Worm (Caenorhabditis elegans): ENCODE data around the gene Y39A1A.31.

The Y39A1A.31 gene

ce11 chrIII:10706972-10707438 is 18.0 kb upstream of the Y39A1A.31 start, which contains the start of the genes Y39A1A.21 and Y39A1A.22:
Gene Y39A1A.21 (minus strand): TSS chrIII:10707022.
Gene Y39A1A.22 (minus strand): TSS chrIII:10707028.
- no peak for TF ChIP-seq unc-62 (GFP tag; optimal IDR thresholded peaks at IDR 0.05)

- TF ChIP-seq unc-62 (GFP tag; optimal IDR thresholded peaks at IDR 0.05) = no peak
These were observed 17.5 kb upstream of the Y39A1A.31 start for ce11 chrIII:10706481-10706880.

ce11 chrIII:10704499-10704898 is 15.5 kb upstream of the Y39A1A.31 start:
- TF ChIP-seq unc-62 (GFP tag; optimal IDR thresholded peaks at IDR 0.05) = no peak

- no peak for TF ChIP-seq unc-62 (GFP tag; optimal IDR thresholded peaks at IDR 0.05)
These were observed 14.9 kb upstream of the Y39A1A.31 start for ce11 chrIII:10703833-10704232.

- no peak for TF ChIP-seq unc-62 (GFP tag; optimal IDR thresholded peaks at IDR 0.05)
These were observed 13.8 kb upstream of the Y39A1A.31 start for ce11 chrIII:10702805-10703204.

ce11 chrIII:10700460-10700859 is 11.5 kb upstream of the Y39A1A.31 start, which contains the start of gene Y39A1A.20:
Gene Y39A1A.20 (minus strand): TSS chrIII:10700560.
- TF ChIP-seq unc-62 (GFP tag; optimal IDR thresholded peaks at IDR 0.05) = no peak

ce11 chrIII:10694294-10694693 is 5.3 kb upstream of the Y39A1A.31 start, which contains the start of the genes Y39A1A.18 and fmo-3:
Gene Y39A1A.18 (minus strand): TSS chrIII:10694485.
Gene fmo-3 (plus strand): TSS chrIII:10694681.
- no peak for TF ChIP-seq unc-62 (GFP tag; optimal IDR thresholded peaks at IDR 0.05)

ce11 chrIII:10691019-10691418 is 2.1 kb upstream of the Y39A1A.31 start, which contains the start of gene Y39A1A.17:
Gene Y39A1A.17 (minus strand): TSS chrIII:10691119.
- TF ChIP-seq unc-62 (GFP tag; optimal IDR thresholded peaks at IDR 0.05) = no peak

ce11 chrIII:10678971-10679370 is 10.0 kb downstream of the Y39A1A.31 start, which contains the start of gene Y39A1A.16:
Gene Y39A1A.16 (plus strand): TSS chrIII:10679271.
- TF ChIP-seq unc-62 (GFP tag; optimal IDR thresholded peaks at IDR 0.05) = no peak

ce11 chrIII:10671894-10672293 is 17.1 kb downstream of the Y39A1A.31 start:
- no peak for TF ChIP-seq unc-62 (GFP tag; optimal IDR thresholded peaks at IDR 0.05)

ce11 chrIII:10666640-10667039 is 22.3 kb downstream of the Y39A1A.31 start:
- TF ChIP-seq unc-62 (GFP tag; optimal IDR thresholded peaks at IDR 0.05) = no peak

ce11 chrIII:10661292-10661691 is 27.7 kb downstream of the Y39A1A.31 start:
- TF ChIP-seq unc-62 (GFP tag; optimal IDR thresholded peaks at IDR 0.05) = no peak

- no peak for TF ChIP-seq unc-62 (GFP tag; optimal IDR thresholded peaks at IDR 0.05)
These were observed 30.6 kb downstream of the Y39A1A.31 start for ce11 chrIII:10658394-10658793.

- TF ChIP-seq unc-62 (GFP tag; optimal IDR thresholded peaks at IDR 0.05) = no peak
These were observed 31.3 kb downstream of the Y39A1A.31 start for ce11 chrIII:10657661-10658060.

ce11 chrIII:10656069-10656468 is 32.9 kb downstream of the Y39A1A.31 start:
- no peak for TF ChIP-seq unc-62 (GFP tag; optimal IDR thresholded peaks at IDR 0.05)

ce11 chrIII:10654718-10655117 is 34.2 kb downstream of the Y39A1A.31 start, which contains the start of gene cnt-2:
Gene cnt-2 (plus strand): TSS chrIII:10655018.
- no peak for TF ChIP-seq unc-62 (GFP tag; optimal IDR thresholded peaks at IDR 0.05)

- no peak for TF ChIP-seq unc-62 (GFP tag; optimal IDR thresholded peaks at IDR 0.05)
These were observed 35.5 kb downstream of the Y39A1A.31 start for ce11 chrIII:10653479-10653878.

- TF ChIP-seq unc-62 (GFP tag; optimal IDR thresholded peaks at IDR 0.05) = no peak
These were observed 36.1 kb downstream of the Y39A1A.31 start for ce11 chrIII:10652833-10653232.
